Fruit fly (Drosophila melanogaster) whole organism, prepupa: ENCODE results near the gene Mical.

Experiments
- Blimp-1 ChIP-seq: fragments of 200-800 bp; sonication (Bioruptor generic); optimal IDR thresholded peaks from 3 replicates; lab custom pipeline; 2017; ENCODE audit warnings: missing biosample characterization, missing genetic modification characterization, mild to moderate bottlenecking, moderate library complexity, missing genetic modification reagents
- Ets96B ChIP-seq: fragments of 200-800 bp; optimal IDR thresholded peaks from 2 replicates; lab custom pipeline; 2019; ENCODE audit warnings: missing biosample characterization, mild to moderate bottlenecking, missing genetic modification characterization, moderate library complexity
- Hr39 ChIP-seq: fragments of 200-800 bp; sonication (Bioruptor generic); optimal IDR thresholded peaks from 2 replicates; lab custom pipeline; 2016; ENCODE audit warnings: missing biosample characterization, missing genetic modification characterization
- Lpt ChIP-seq: fragments of 200-800 bp; sonication (Bioruptor generic); optimal IDR thresholded peaks from 3 replicates; lab custom pipeline; 2016; ENCODE audit warnings: missing biosample characterization, missing genetic modification characterization
- OdsH ChIP-seq: fragments of 200-800 bp; sonication (Bioruptor generic); optimal IDR thresholded peaks from 3 replicates; lab custom pipeline; 2016; ENCODE audit warnings: missing biosample characterization, missing genetic modification characterization
- Sox102F ChIP-seq: fragments of 200-800 bp; sonication (Bioruptor generic); optimal IDR thresholded peaks from 2 replicates; lab custom pipeline; 2016; ENCODE audit warnings: missing biosample characterization, mild to moderate bottlenecking, missing genetic modification characterization
- fkh ChIP-seq: fragments of 200-800 bp; sonication (Bioruptor generic); optimal IDR thresholded peaks from 3 replicates; lab custom pipeline; 2017; ENCODE audit warnings: missing biosample characterization, mild to moderate bottlenecking, missing genetic modification characterization, moderate library complexity
- lz ChIP-seq: fragments of 200-800 bp; sonication (Bioruptor generic); optimal IDR thresholded peaks from 3 replicates; lab custom pipeline; 2016; ENCODE audit warnings: missing biosample characterization, missing genetic modification characterization
- net ChIP-seq: fragments of 200-800 bp; sonication (Bioruptor generic); optimal IDR thresholded peaks from 3 replicates; lab custom pipeline; 2016; ENCODE audit warnings: missing biosample characterization, missing genetic modification characterization
- salr ChIP-seq, 2 experiments: fragments of 200-800 bp; sonication (Bioruptor generic); optimal IDR thresholded peaks; 3 replicates each; lab custom pipeline; 2016 to 2018; ENCODE audit warnings: missing biosample characterization in 2 of 2, missing genetic modification characterization in 2 of 2, mild to moderate bottlenecking in 1 of 2
- ss ChIP-seq, 2 experiments: fragments of 200-800 bp; sonication (Bioruptor generic); optimal IDR thresholded peaks; 2 replicates in 1 of 2; 3 replicates in 1 of 2; lab custom pipeline; 2017 to 2018; ENCODE audit warnings: mild to moderate bottlenecking in 2 of 2, missing biosample characterization in 2 of 2, missing genetic modification characterization in 2 of 2, moderate library complexity in 1 of 2

- TF ChIP-seq Ets96B (tag; lab: Kevin White, UChicago): no peak
- no peak for TF ChIP-seq Hr39 (GFP tag; lab: Kevin White, UChicago)
- TF ChIP-seq lz (GFP tag; lab: Kevin White, UChicago): no peak
- no peak for TF ChIP-seq fkh
- no peak for TF ChIP-seq OdsH (GFP tag; lab: Kevin White, UChicago)
- TF ChIP-seq Sox102F (GFP tag; lab: Kevin White, UChicago): no peak
- no peak for TF ChIP-seq ss (GFP tag; optimal IDR thresholded peaks at IDR 0.05; lab: Kevin White, UChicago)
- no peak for TF ChIP-seq Blimp-1 (GFP tag; lab: Kevin White, UChicago)
- TF ChIP-seq Lpt (GFP tag; lab: Kevin White, UChicago): no peak
- TF ChIP-seq salr (GFP tag; optimal IDR thresholded peaks at IDR 0.05; lab: Kevin White, UChicago): no peak
- TF ChIP-seq net (GFP tag; lab: Kevin White, UChicago): no peak
Measured at dm6 chr3R:10024032-10024712, 18.5 kb downstream of the Mical start.
